Fruit fly (Drosophila melanogaster): ENCODE measurements around the gene byn.

byn gene

dm6 chr3L:11918217-11918616, 9.3 kb upstream of the byn start:
- TF ChIP-seq gl (tag; optimal IDR thresholded peaks at IDR 0.05) (no peak), CG15710 (tag; optimal IDR thresholded peaks at IDR 0.05) (no peak), CG14655 (GFP tag; optimal IDR thresholded peaks at IDR 0.05) (no peak), CG13204 (GFP tag; optimal IDR thresholded peaks at IDR 0.05) (no peak), D1 (tag; optimal IDR thresholded peaks at IDR 0.05) (no peak), CG10348 (GFP tag; IDR thresholded peaks at IDR 0.05) (no peak), CG8159 (tag; optimal IDR thresholded peaks at IDR 0.05) (no peak), rn (GFP tag; IDR thresholded peaks at IDR 0.05) (no peak), fd96Ca (GFP tag; IDR thresholded peaks at IDR 0.05) (no peak), CG12605 (GFP tag; IDR thresholded peaks at IDR 0.05) (no peak), CG34367 (tag; optimal IDR thresholded peaks at IDR 0.05) (no peak), CG17806 (tag; optimal IDR thresholded peaks at IDR 0.05) (no peak), Ets98B (GFP tag; IDR thresholded peaks at IDR 0.05) (no peak), CG4496 (GFP tag; IDR thresholded peaks at IDR 0.05) (no peak), CG8301 (tag; optimal IDR thresholded peaks at IDR 0.05) (no peak), Pif1A (GFP tag; optimal IDR thresholded peaks at IDR 0.05) (no peak)

DNA sequence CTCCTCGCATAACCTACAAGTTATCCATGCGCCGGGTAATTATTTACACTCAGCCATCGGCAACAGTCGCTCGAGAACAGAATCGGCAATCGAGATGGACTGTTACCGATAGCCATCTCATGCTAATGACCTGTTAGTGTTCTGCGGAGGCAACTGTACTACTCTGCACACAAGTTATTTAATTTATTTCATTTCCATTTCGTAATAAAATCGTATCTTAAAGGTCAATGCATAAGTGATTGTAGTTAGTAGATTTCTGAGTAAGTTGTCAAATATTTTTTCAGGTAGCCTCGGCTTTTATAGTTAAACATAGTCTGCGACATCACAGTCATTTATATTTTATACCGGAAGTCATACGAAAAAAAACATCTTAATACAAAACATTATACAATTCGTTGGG, 6.3 kb upstream of the byn start, which contains the start of gene CG11588:
Gene CG11588, plus strand, starts transcription at position 301 of the 400 bp plus-strand sequence.
- TF ChIP-seq Pif1A (GFP tag; optimal IDR thresholded peaks at IDR 0.05): no peak
- TF ChIP-seq CG15710 (tag; optimal IDR thresholded peaks at IDR 0.05): no peak
- no peak for TF ChIP-seq CG9948 (tag; optimal IDR thresholded peaks at IDR 0.05)

DNA sequence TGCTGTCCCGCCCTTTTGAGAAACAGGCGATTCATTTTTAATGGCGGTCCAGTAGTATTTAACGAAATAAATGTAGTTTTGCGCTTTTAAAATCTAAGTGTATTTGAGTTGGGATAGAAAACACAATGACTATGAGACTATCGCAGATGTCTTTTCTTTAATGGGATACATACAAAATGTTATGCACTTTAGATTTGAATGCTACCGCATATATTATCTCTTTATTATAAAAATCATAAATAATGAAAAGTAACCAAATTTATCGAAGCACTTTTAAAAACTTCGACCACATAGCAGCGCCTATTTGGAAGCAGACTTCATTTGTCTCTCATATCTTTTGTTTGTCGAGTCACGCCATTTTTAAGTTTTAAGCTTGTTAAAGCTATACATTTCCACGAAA, 2.8 kb upstream of the byn start, which contains the start of gene SdhAL:
Gene SdhAL, minus strand, starts transcription at position 101 of the 400 bp plus-strand sequence.
- TF ChIP-seq CG8301 (tag; optimal IDR thresholded peaks at IDR 0.05) (no peak), CG17806 (tag; optimal IDR thresholded peaks at IDR 0.05) (no peak), Pif1B (GFP tag; optimal IDR thresholded peaks at IDR 0.05) (no peak), Snoo (tag; optimal IDR thresholded peaks at IDR 0.05) (no peak), CG12605 (GFP tag; IDR thresholded peaks at IDR 0.05) (no peak), EcR (GFP tag; optimal IDR thresholded peaks at IDR 0.05) (no peak), fd96Ca (GFP tag; IDR thresholded peaks at IDR 0.05) (no peak), Ets98B (GFP tag; IDR thresholded peaks at IDR 0.05) (no peak), CG9948 (tag; optimal IDR thresholded peaks at IDR 0.05) (no peak), CG32121 (GFP tag; IDR thresholded peaks at IDR 0.05) (no peak), CG15710 (tag; optimal IDR thresholded peaks at IDR 0.05) (no peak), CG8159 (tag; optimal IDR thresholded peaks at IDR 0.05) (no peak), rn (GFP tag; IDR thresholded peaks at IDR 0.05) (no peak), CG14655 (GFP tag; optimal IDR thresholded peaks at IDR 0.05) (no peak)

DNA sequence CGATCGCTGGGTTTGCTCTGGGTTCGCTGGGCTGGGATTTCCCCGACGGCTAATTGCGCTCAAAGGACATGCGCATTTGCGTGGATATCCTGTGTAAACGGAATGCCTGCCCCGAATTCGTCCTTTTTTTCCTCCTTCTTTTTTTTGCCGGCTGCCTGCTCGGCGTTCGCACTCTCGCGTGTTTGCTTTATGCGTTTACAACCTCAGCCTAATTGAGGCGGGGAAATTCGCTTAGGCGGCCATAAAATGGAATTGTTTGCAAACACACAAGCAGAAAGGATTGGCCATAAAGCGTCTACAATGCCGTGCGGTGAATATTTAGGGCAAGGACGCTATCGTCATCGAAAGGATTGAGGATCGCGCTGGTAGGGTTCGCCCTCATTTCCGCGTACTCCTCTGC, 2.1 kb upstream of the byn start:
- no peak for TF ChIP-seq CG10348 (GFP tag; IDR thresholded peaks at IDR 0.05)
- no peak for TF ChIP-seq Pif1A (GFP tag; optimal IDR thresholded peaks at IDR 0.05)
- no peak for TF ChIP-seq rn (GFP tag; IDR thresholded peaks at IDR 0.05)

- TF ChIP-seq fd96Ca (GFP tag; IDR thresholded peaks at IDR 0.05) (no peak), Ets98B (GFP tag; IDR thresholded peaks at IDR 0.05) (no peak), rn (GFP tag; IDR thresholded peaks at IDR 0.05) (no peak), CG13204 (GFP tag; optimal IDR thresholded peaks at IDR 0.05) (no peak), CG12605 (GFP tag; IDR thresholded peaks at IDR 0.05) (no peak), EcR (GFP tag; optimal IDR thresholded peaks at IDR 0.05) (no peak), D1 (tag; optimal IDR thresholded peaks at IDR 0.05) (no peak)
These were observed 4.1 kb downstream of the byn start for dm6 chr3L:11931619-11932018.

dm6 chr3L:11937270-11937669, 9.8 kb downstream of the byn start:
- TF ChIP-seq CG15710 (tag; optimal IDR thresholded peaks at IDR 0.05) (no peak), Pif1A (GFP tag; optimal IDR thresholded peaks at IDR 0.05) (no peak), CG13204 (GFP tag; optimal IDR thresholded peaks at IDR 0.05) (no peak), Ets98B (GFP tag; IDR thresholded peaks at IDR 0.05) (no peak), Pif1B (GFP tag; optimal IDR thresholded peaks at IDR 0.05) (no peak), D1 (tag; optimal IDR thresholded peaks at IDR 0.05) (no peak), EcR (GFP tag; optimal IDR thresholded peaks at IDR 0.05) (no peak), rn (GFP tag; IDR thresholded peaks at IDR 0.05) (no peak), fd96Ca (GFP tag; IDR thresholded peaks at IDR 0.05) (no peak)

- TF ChIP-seq CG4496 (GFP tag; IDR thresholded peaks at IDR 0.05) (no peak), Pif1A (GFP tag; optimal IDR thresholded peaks at IDR 0.05) (no peak), Ets98B (GFP tag; IDR thresholded peaks at IDR 0.05) (no peak), Snoo (tag; optimal IDR thresholded peaks at IDR 0.05) (no peak), CG8159 (tag; optimal IDR thresholded peaks at IDR 0.05) (no peak), fd96Ca (GFP tag; IDR thresholded peaks at IDR 0.05) (no peak), CG15710 (tag; optimal IDR thresholded peaks at IDR 0.05) (no peak), EcR (GFP tag; optimal IDR thresholded peaks at IDR 0.05) (no peak), D1 (tag; optimal IDR thresholded peaks at IDR 0.05) (no peak), rn (GFP tag; IDR thresholded peaks at IDR 0.05) (no peak), CG14655 (GFP tag; optimal IDR thresholded peaks at IDR 0.05) (no peak), CG8301 (tag; optimal IDR thresholded peaks at IDR 0.05) (no peak), gl (tag; optimal IDR thresholded peaks at IDR 0.05) (no peak), CG34367 (tag; optimal IDR thresholded peaks at IDR 0.05) (no peak), Pif1B (GFP tag; optimal IDR thresholded peaks at IDR 0.05) (no peak), CG13204 (GFP tag; optimal IDR thresholded peaks at IDR 0.05) (no peak), CG9948 (tag; optimal IDR thresholded peaks at IDR 0.05) (no peak), CG32121 (GFP tag; IDR thresholded peaks at IDR 0.05) (no peak), CG12605 (GFP tag; IDR thresholded peaks at IDR 0.05) (no peak), CG17806 (tag; optimal IDR thresholded peaks at IDR 0.05) (no peak)
These were observed 11.2 kb downstream of the byn start, which contains the start of gene CG44837 for dm6 chr3L:11938716-11939115. Gene CG44837 (minus strand): TSS chr3L:11938872.
